Worm (Caenorhabditis elegans) whole organism, L2 larva: ENCODE results near the gene T24C4.5.

Experiments used
- C34F6.9 ChIP-seq: fragments of 150-350 bp; optimal IDR thresholded peaks from 2 replicates; lab custom pipeline; 2014; ENCODE audit warnings: missing biosample characterization, missing genetic modification characterization
- F13H6.1 ChIP-seq: sonication (generic microtip); optimal IDR thresholded peaks from 2 replicates; lab custom pipeline; 2016; ENCODE audit warnings: missing genetic modification characterization, missing compliant biosample characterization
- R02D3.7 ChIP-seq: fragments of 150-350 bp; optimal IDR thresholded peaks from 2 replicates; lab custom pipeline; 2014; ENCODE audit warnings: missing biosample characterization, missing genetic modification characterization
- Y55F3AM.14 ChIP-seq: fragments of 200-800 bp; sonication (Bioruptor generic); optimal IDR thresholded peaks from 2 replicates; lab custom pipeline; 2018; ENCODE audit warnings: mild to moderate bottlenecking, missing genetic modification characterization, missing compliant biosample characterization
- aly-2 ChIP-seq: fragments of 150-350 bp; optimal IDR thresholded peaks from 2 replicates; lab custom pipeline; 2014; ENCODE audit warnings: missing biosample characterization, missing genetic modification characterization
- ama-1 ChIP-seq: fragments of 150-350 bp; optimal IDR thresholded peaks from 2 replicates; lab custom pipeline; 2018; ENCODE audit warnings: inconsistent platforms
- blmp-1 ChIP-seq: sonication (generic microtip); optimal IDR thresholded peaks from 2 replicates; lab custom pipeline; 2017; ENCODE audit warnings: missing genetic modification characterization, mild to moderate bottlenecking, missing compliant biosample characterization, antibody characterized with exemption, moderate library complexity; ENCODE audit not compliant: insufficient read depth
- ceh-16 ChIP-seq: fragments of 150-350 bp; optimal IDR thresholded peaks from 2 replicates; lab custom pipeline; 2014; ENCODE audit warnings: missing biosample characterization, missing genetic modification characterization
- dmd-4 ChIP-seq: sonication (generic microtip); optimal IDR thresholded peaks from 2 replicates; lab custom pipeline; 2017; ENCODE audit warnings: missing biosample characterization, missing genetic modification characterization
- egl-27 ChIP-seq: sonication (generic microtip); optimal IDR thresholded peaks from 3 replicates; lab custom pipeline; 2017; ENCODE audit warnings: missing biosample characterization, missing genetic modification reagents, missing genetic modification characterization
- elt-3 ChIP-seq: sonication (generic microtip); optimal IDR thresholded peaks from 2 replicates; lab custom pipeline; 2017; ENCODE audit warnings: missing biosample characterization, missing genetic modification characterization
- fos-1 ChIP-seq: fragments of 150-350 bp; optimal IDR thresholded peaks from 2 replicates; lab custom pipeline; 2014; ENCODE audit warnings: missing biosample characterization, missing genetic modification characterization
- gmeb-1 ChIP-seq: fragments of 150-350 bp; optimal IDR thresholded peaks from 2 replicates; lab custom pipeline; 2014; ENCODE audit warnings: missing biosample characterization, missing genetic modification characterization
- lin-11 ChIP-seq: fragments of 150-350 bp; sonication (generic microtip); optimal IDR thresholded peaks from 2 replicates; lab custom pipeline; 2014; ENCODE audit warnings: missing biosample characterization, missing genetic modification characterization, inconsistent platforms, mixed read lengths
- lin-39 ChIP-seq: fragments of 150-350 bp; optimal IDR thresholded peaks from 2 replicates; lab custom pipeline; 2014; ENCODE audit warnings: missing biosample characterization, missing genetic modification reagents, missing genetic modification characterization
- lsy-2 ChIP-seq, 2 experiments: fragments of 150-350 bp in 1 of 2; sonication (generic microtip) in 1 of 2; optimal IDR thresholded peaks; 2 replicates each; lab custom pipeline; 2014 to 2017; ENCODE audit warnings: missing biosample characterization in 2 of 2, missing genetic modification characterization in 2 of 2
- mbf-1 ChIP-seq: sonication (generic microtip); optimal IDR thresholded peaks from 2 replicates; lab custom pipeline; 2017; ENCODE audit warnings: missing biosample characterization, missing genetic modification characterization
- mdl-1 ChIP-seq, 2 experiments: fragments of 150-350 bp in 1 of 2; sonication (generic microtip) in 1 of 2; optimal IDR thresholded peaks; 2 replicates each; lab custom pipeline; 2017; ENCODE audit warnings: missing biosample characterization in 2 of 2, missing genetic modification characterization in 2 of 2
- nhr-10 ChIP-seq: sonication (generic microtip); optimal IDR thresholded peaks from 2 replicates; lab custom pipeline; 2017; ENCODE audit warnings: missing biosample characterization, missing genetic modification characterization
- nhr-12 ChIP-seq: fragments of 150-350 bp; optimal IDR thresholded peaks from 2 replicates; lab custom pipeline; 2014; ENCODE audit warnings: missing biosample characterization, missing genetic modification characterization
- nhr-129 ChIP-seq: fragments of 150-350 bp; optimal IDR thresholded peaks from 2 replicates; lab custom pipeline; 2014; ENCODE audit warnings: missing biosample characterization, missing genetic modification characterization
- nhr-23 ChIP-seq: fragments of 150-350 bp; optimal IDR thresholded peaks from 2 replicates; lab custom pipeline; 2014; ENCODE audit warnings: missing biosample characterization, missing genetic modification reagents, missing genetic modification characterization
- nhr-25 ChIP-seq: fragments of 150-350 bp; sonication (generic microtip); optimal IDR thresholded peaks from 3 replicates; lab custom pipeline; 2014; ENCODE audit warnings: missing biosample characterization, missing genetic modification characterization
- peb-1 ChIP-seq: fragments of 150-350 bp; optimal IDR thresholded peaks from 2 replicates; lab custom pipeline; 2014; ENCODE audit warnings: missing biosample characterization, missing genetic modification characterization
- sem-4 ChIP-seq: fragments of 150-350 bp; optimal IDR thresholded peaks from 2 replicates; lab custom pipeline; 2014; ENCODE audit warnings: missing biosample characterization, missing genetic modification reagents, missing genetic modification characterization
- sma-3 ChIP-seq: sonication (generic microtip); optimal IDR thresholded peaks from 2 replicates; lab custom pipeline; 2016; ENCODE audit warnings: missing genetic modification reagents, missing genetic modification characterization, missing compliant biosample characterization
- snpc-4 ChIP-seq: fragments of 150-350 bp; optimal IDR thresholded peaks from 2 replicates; lab custom pipeline; 2014; ENCODE audit warnings: missing biosample characterization, missing genetic modification characterization
- unc-55 ChIP-seq: fragments of 150-350 bp; sonication (generic microtip); optimal IDR thresholded peaks from 3 replicates; lab custom pipeline; 2014; ENCODE audit warnings: missing biosample characterization, missing genetic modification reagents, missing genetic modification characterization
- unc-62 ChIP-seq: fragments of 150-350 bp; optimal IDR thresholded peaks from 2 replicates; lab custom pipeline; 2014; ENCODE audit warnings: missing biosample characterization, missing genetic modification reagents, missing genetic modification characterization
- zag-1 ChIP-seq: fragments of 150-350 bp; optimal IDR thresholded peaks from 2 replicates; lab custom pipeline; 2014; ENCODE audit warnings: missing biosample characterization, missing genetic modification characterization
- ztf-1 ChIP-seq: fragments of 200-800 bp; sonication (Bioruptor generic); conservative IDR thresholded peaks from 2 replicates; pipeline ENCODE4 v1.3.6; 2022; ENCODE audit warnings: missing genetic modification characterization, missing compliant biosample characterization
- ztf-11 ChIP-seq: sonication (generic microtip); optimal IDR thresholded peaks from 2 replicates; lab custom pipeline; 2017; ENCODE audit warnings: missing biosample characterization, missing genetic modification characterization
- ztf-4 ChIP-seq: fragments of 150-350 bp; optimal IDR thresholded peaks from 2 replicates; lab custom pipeline; 2014; ENCODE audit warnings: missing biosample characterization, missing genetic modification characterization

Gene T24C4.5

ce11 chrIII:900134-900533 lies 20.6 kb upstream of the T24C4.5 start:
- TF ChIP-seq nhr-12 (tag; lab: Kevin White, UChicago) (no peak), fos-1 (tag; lab: Kevin White, UChicago) (no peak), nhr-10 (tag; lab: Kevin White, UChicago) (no peak), lin-11 (tag; lab: Kevin White, UChicago) (no peak), unc-62 (GFP tag; lab: Kevin White, UChicago) (no peak), ceh-16 (tag; lab: Kevin White, UChicago) (no peak), ztf-1 (GFP tag; lab: Robert Waterston, UW) (no peak), mdl-1 (tag; optimal IDR thresholded peaks at IDR 0.05; lab: Kevin White, UChicago) (no peak), F13H6.1 (tag; lab: Kevin White, UChicago) (no peak), R02D3.7 (tag; lab: Kevin White, UChicago) (no peak), elt-3 (tag; lab: Kevin White, UChicago) (no peak), aly-2 (tag; lab: Kevin White, UChicago) (no peak), dmd-4 (tag; lab: Kevin White, UChicago) (no peak), egl-27 (tag; lab: Kevin White, UChicago) (no peak), Y55F3AM.14 (GFP tag; lab: Kevin White, UChicago) (no peak), ama-1 (lab: Kevin White, UChicago) (no peak)

DNA sequence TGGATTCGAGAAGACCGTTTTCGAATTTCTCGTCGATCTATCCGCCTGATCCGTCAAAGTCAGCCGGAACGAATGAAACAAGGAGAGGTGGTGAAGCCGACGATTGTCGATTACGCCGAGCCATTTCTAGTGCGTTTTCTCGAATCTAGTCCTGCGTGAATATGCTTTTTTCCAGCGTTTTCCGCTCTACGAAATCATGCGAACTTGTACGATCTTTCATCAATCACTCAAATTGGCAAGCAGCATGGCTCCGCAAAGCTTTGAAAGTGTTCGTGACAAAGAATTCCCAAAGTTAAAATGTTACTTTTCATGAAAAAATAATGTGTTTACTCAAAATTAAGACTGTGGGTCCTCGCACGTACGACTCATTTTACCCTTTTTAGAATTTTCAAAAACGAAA lies 17.4 kb upstream of the T24C4.5 start:
- no peak for TF ChIP-seq ama-1 (lab: Kevin White, UChicago)
- no peak for TF ChIP-seq nhr-23
- no peak for TF ChIP-seq gmeb-1 (tag; lab: Kevin White, UChicago)
- TF ChIP-seq ztf-1 (GFP tag; lab: Robert Waterston, UW) = no peak
- TF ChIP-seq ztf-11 (tag; lab: Kevin White, UChicago) = no peak
- no peak for TF ChIP-seq snpc-4 (tag; lab: Kevin White, UChicago)
- TF ChIP-seq mbf-1 = no peak
- no peak for TF ChIP-seq nhr-25
- TF ChIP-seq blmp-1 = no peak
- TF ChIP-seq peb-1 (tag; lab: Kevin White, UChicago) = no peak
- TF ChIP-seq sma-3 (GFP tag; lab: Kevin White, UChicago) = no peak
- TF ChIP-seq ztf-4 = no peak
- no peak for TF ChIP-seq egl-27 (tag; lab: Kevin White, UChicago)
- TF ChIP-seq zag-1 (tag; lab: Kevin White, UChicago) = no peak

ce11 chrIII:895525-895924 lies 16.0 kb upstream of the T24C4.5 start, which contains the start of the genes ztf-18 and F23H11.2:
ztf-18 (minus strand) TSS chrIII:895712.
F23H11.2 (plus strand) TSS chrIII:895747.
- TF ChIP-seq egl-27 (tag; lab: Kevin White, UChicago) = no peak
- TF ChIP-seq unc-62 (GFP tag; lab: Kevin White, UChicago) = no peak
- no peak for TF ChIP-seq F13H6.1 (tag; lab: Kevin White, UChicago)
- TF ChIP-seq sem-4 (tag; lab: Kevin White, UChicago) = peak; percentile 50

DNA sequence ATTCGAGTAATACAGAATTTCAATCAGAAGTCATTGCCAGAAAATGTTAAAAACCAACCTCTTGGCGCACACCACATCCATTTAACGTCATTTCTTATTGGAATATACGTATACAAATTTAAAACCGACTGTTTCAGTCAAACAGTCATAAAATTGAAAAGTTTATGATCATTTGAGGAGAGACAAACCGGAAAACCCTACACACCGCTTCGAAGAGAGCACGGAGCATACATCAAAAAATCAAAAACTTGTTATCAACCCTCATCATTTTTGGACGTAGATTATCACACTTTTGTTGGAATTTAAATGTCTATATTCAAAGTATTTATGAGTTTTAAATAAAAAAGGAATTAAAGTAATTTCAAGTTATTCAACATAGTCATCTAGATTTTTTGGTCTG lies 11.5 kb upstream of the T24C4.5 start, which contains the start of gene T24C4.10:
Gene T24C4.10, minus strand, starts transcription at position 230 of the 400 bp plus-strand sequence.
- TF ChIP-seq fos-1 (tag; lab: Kevin White, UChicago) = peak; percentile 71
- no peak for TF ChIP-seq Y55F3AM.14 (GFP tag; lab: Kevin White, UChicago)

ce11 chrIII:888983-889549 lies 9.5 kb upstream of the T24C4.5 start:
- TF ChIP-seq unc-55 (GFP tag; lab: Kevin White, UChicago) (peak; percentile 11), lin-39 (tag; lab: Kevin White, UChicago) (no peak), sma-3 (GFP tag; lab: Kevin White, UChicago) (no peak), C34F6.9 (peak; percentile 64), lsy-2 (tag; optimal IDR thresholded peaks at IDR 0.05; lab: Kevin White, UChicago) (peak in 1 of 2 experiments; percentile 69), nhr-129 (tag; lab: Kevin White, UChicago) (no peak), peb-1 (tag; lab: Kevin White, UChicago) (no peak)
